Worm (Caenorhabditis elegans): ENCODE data around the gene F29G6.1.
A peak's percentile ranks its signal among the peaks of the same experiment; 100 is the strongest.

Gene F29G6.1

ce11 chrX:11500589-11500988 lies 1.5 kb upstream of the F29G6.1 start (continued):
- TF ChIP-seq lir-3 (tag; optimal IDR thresholded peaks at IDR 0.05) (no peak), dpl-1 (GFP tag; optimal IDR thresholded peaks at IDR 0.05) (no peak), lin-13 (GFP tag; optimal IDR thresholded peaks at IDR 0.05) (no peak), mep-1 (tag; optimal IDR thresholded peaks at IDR 0.05) (peak; percentile 7), php-3 (GFP tag; IDR thresholded peaks at IDR 0.05) (0 out of 2 replicates have a peak, but pooled peaks have one; percentile 23), saeg-2 (GFP tag; IDR thresholded peaks at IDR 0.05) (no peak), lin-39 (tag; optimal IDR thresholded peaks at IDR 0.05) (no peak), ceh-82 (tag; optimal IDR thresholded peaks at IDR 0.05) (no peak), daf-16 (GFP tag; optimal IDR thresholded peaks at IDR 0.05) (no peak), daf-16 (tag; optimal IDR thresholded peaks at IDR 0.05) (peak; percentile 60), dmd-6 (GFP tag; IDR thresholded peaks at IDR 0.05) (peak; percentile 41; the same call in 1 of the 2 replicates), ceh-44 (GFP tag; IDR thresholded peaks at IDR 0.05) (no peak), dmd-8 (GFP tag; IDR thresholded peaks at IDR 0.05) (no peak), Y105C5A.15 (GFP tag; IDR thresholded peaks at IDR 0.05) (no peak), F44E2.7 (GFP tag; IDR thresholded peaks at IDR 0.05) (no peak), ceh-28 (tag; optimal IDR thresholded peaks at IDR 0.05) (no peak), spr-3 (GFP tag; optimal IDR thresholded peaks at IDR 0.05) (no peak), nhr-237 (tag; optimal IDR thresholded peaks at IDR 0.05) (no peak), ztf-7 (tag; optimal IDR thresholded peaks at IDR 0.05) (no peak), zip-11 (GFP tag; IDR thresholded peaks at IDR 0.05) (no peak), mdt-29 (GFP tag; IDR thresholded peaks at IDR 0.05) (no peak), tag-97 (GFP tag; IDR thresholded peaks at IDR 0.05) (no peak), nhr-28 (tag; optimal IDR thresholded peaks at IDR 0.05) (peak; percentile 69), rbr-2 (tag; optimal IDR thresholded peaks at IDR 0.05) (no peak), nhr-10 (tag; optimal IDR thresholded peaks at IDR 0.05) (no peak), dve-1 (tag; optimal IDR thresholded peaks at IDR 0.05; ENCODE audit: insufficient read depth) (peak; percentile 39), hlh-30 (tag; optimal IDR thresholded peaks at IDR 0.05; ENCODE audit: insufficient read depth) (no peak), zfp-3 (GFP tag; conservative IDR thresholded peaks at IDR 0.05) (no peak), nhr-77 (tag; optimal IDR thresholded peaks at IDR 0.05) (no peak), madf-5 (GFP tag; IDR thresholded peaks at IDR 0.05) (no peak), mdl-1 (tag; optimal IDR thresholded peaks at IDR 0.05) (no peak), lin-1 (GFP tag; IDR thresholded peaks at IDR 0.05) (no peak)

DNA sequence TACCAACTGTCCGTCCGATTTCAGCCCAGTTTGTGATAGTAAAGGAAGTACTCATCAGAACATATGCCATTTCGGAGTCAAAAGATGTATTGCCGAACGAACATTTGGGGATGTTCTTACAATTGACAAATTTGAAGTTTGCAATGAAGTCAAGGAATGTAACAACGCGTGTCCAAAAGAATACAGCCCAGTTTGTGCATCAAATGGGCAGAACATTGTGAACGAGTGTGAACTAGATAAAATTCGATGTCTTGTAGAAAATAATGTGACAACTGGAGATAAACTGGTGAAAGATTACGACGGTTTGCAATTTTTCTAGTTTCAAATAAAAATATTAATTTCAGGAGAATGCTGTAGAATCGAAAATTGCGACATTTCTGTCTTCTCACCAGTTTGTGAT lies 5.8 kb downstream of the F29G6.1 start:
- peak in 1 of 2 experiments; percentile 91 for TF ChIP-seq unc-62 (GFP tag; optimal IDR thresholded peaks at IDR 0.05 in 1 of 2)
- no peak for TF ChIP-seq unc-62 (tag; optimal IDR thresholded peaks at IDR 0.05)
- TF ChIP-seq lin-29 (GFP tag; IDR thresholded peaks at IDR 0.05) = no peak
- no peak for TF ChIP-seq madf-9 (GFP tag; conservative IDR thresholded peaks at IDR 0.05)
- TF ChIP-seq vab-7 (GFP tag; IDR thresholded peaks at IDR 0.05) = no peak

DNA sequence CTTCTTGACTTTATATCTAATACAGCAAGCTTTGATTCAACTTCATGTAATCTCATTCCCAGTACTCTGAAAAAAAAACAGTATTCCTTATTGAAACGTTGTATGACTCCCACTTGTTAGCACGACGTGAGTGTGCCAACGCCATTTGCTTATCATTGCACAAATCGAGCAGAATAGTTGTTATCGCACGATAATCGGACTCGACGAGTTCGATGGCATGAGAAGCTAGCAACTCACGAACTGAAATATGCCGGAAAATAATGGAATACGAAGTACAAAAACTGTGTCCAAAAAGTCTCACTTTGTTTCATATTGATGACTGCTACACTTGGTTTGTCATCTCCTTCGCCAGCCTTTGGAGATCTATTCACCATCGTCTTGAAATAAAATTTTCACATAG lies 7.5 kb downstream of the F29G6.1 start:
- TF ChIP-seq hlh-30 (tag; optimal IDR thresholded peaks at IDR 0.05; ENCODE audit: insufficient read depth) (no peak), ceh-82 (tag; optimal IDR thresholded peaks at IDR 0.05) (no peak), T26A8.4 (GFP tag; IDR thresholded peaks at IDR 0.05) (no peak), nhr-28 (tag; optimal IDR thresholded peaks at IDR 0.05) (peak; percentile 90), php-3 (GFP tag; IDR thresholded peaks at IDR 0.05) (0 out of 2 replicates have a peak, but pooled peaks have one; percentile 26), pqm-1 (tag; optimal IDR thresholded peaks at IDR 0.05) (peak; percentile 96), hlh-11 (tag; optimal IDR thresholded peaks at IDR 0.05) (peak; percentile 69), dmd-6 (GFP tag; IDR thresholded peaks at IDR 0.05) (peak; percentile 81), dve-1 (tag; optimal IDR thresholded peaks at IDR 0.05; ENCODE audit: insufficient read depth) (peak; percentile 57), unc-62 (GFP tag; optimal IDR thresholded peaks at IDR 0.05 in 1 of 2) (peak in 1 of 2 experiments; percentile 54), unc-62 (tag; optimal IDR thresholded peaks at IDR 0.05) (no peak), mxl-3 (GFP tag; optimal IDR thresholded peaks at IDR 0.05) (peak; percentile 34), nhr-77 (tag; optimal IDR thresholded peaks at IDR 0.05) (peak; percentile 39), daf-16 (GFP tag; optimal IDR thresholded peaks at IDR 0.05) (no peak), daf-16 (tag; optimal IDR thresholded peaks at IDR 0.05) (peak; percentile 81), gei-8 (GFP tag; optimal IDR thresholded peaks at IDR 0.05) (no peak), mdl-1 (tag; optimal IDR thresholded peaks at IDR 0.05) (peak in 1 of 2 experiments; percentile 24), tra-1 (GFP tag; IDR thresholded peaks at IDR 0.05) (0 out of 2 replicates have a peak, but pooled peaks have one; percentile 17), lin-1 (GFP tag; IDR thresholded peaks at IDR 0.05) (0 out of 2 replicates have a peak, but pooled peaks have one; percentile 24)

Measured in whole organism, L4 larva.